Worm (Caenorhabditis elegans) whole organism, L4 larva: ENCODE results near the gene F33H12.7.

Source experiments
- F10B5.3 ChIP-seq: sonication (generic microtip); optimal IDR thresholded peaks from 2 replicates; lab custom pipeline; 2016; ENCODE audit warnings: mild to moderate bottlenecking, missing genetic modification characterization, missing compliant biosample characterization
- T26A8.4 ChIP-seq: fragments of 200-800 bp; sonication (Bioruptor generic); IDR thresholded peaks from 2 replicates; pipeline ENCODE4 v1.3.6; 2022; ENCODE audit warnings: missing genetic modification characterization, missing compliant biosample characterization
- ceh-20 ChIP-seq: fragments of 200-800 bp; sonication (Bioruptor generic); IDR thresholded peaks from 2 replicates; pipeline ENCODE4 v1.3.6; 2022; ENCODE audit warnings: missing genetic modification reagents, missing genetic modification characterization, missing compliant biosample characterization
- ceh-28 ChIP-seq: fragments of 150-350 bp; optimal IDR thresholded peaks from 2 replicates; lab custom pipeline; 2014; ENCODE audit warnings: missing biosample characterization, missing genetic modification reagents, missing genetic modification characterization
- ces-1 ChIP-seq: fragments of 150-350 bp; sonication (generic microtip); optimal IDR thresholded peaks from 4 replicates; lab custom pipeline; 2014; ENCODE audit warnings: missing biosample characterization, missing genetic modification reagents, missing genetic modification characterization
- cey-2 ChIP-seq: sonication (generic microtip); optimal IDR thresholded peaks from 3 replicates; lab custom pipeline; 2017; ENCODE audit warnings: missing genetic modification characterization, mild to moderate bottlenecking, missing compliant biosample characterization, antibody characterized with exemption, borderline replicate concordance; ENCODE audit not compliant: insufficient read depth
- ctbp-1 ChIP-seq: fragments of 200-800 bp; sonication (Bioruptor generic); IDR thresholded peaks from 2 replicates; pipeline ENCODE4 v1.3.6; 2022; ENCODE audit warnings: missing genetic modification reagents, missing genetic modification characterization, missing compliant biosample characterization
- daf-16 ChIP-seq, 3 experiments: sonication (generic microtip); optimal IDR thresholded peaks; 2 replicates each; lab custom pipeline; 2016 to 2017; ENCODE audit warnings: missing genetic modification characterization in 3 of 3, missing genetic modification reagents in 3 of 3, mild to moderate bottlenecking in 2 of 3, missing compliant biosample characterization in 2 of 3, missing biosample characterization in 1 of 3, moderate library complexity in 1 of 3
- daf-19 ChIP-seq: fragments of 200-800 bp; sonication (Bioruptor generic); conservative IDR thresholded peaks from 2 replicates; pipeline ENCODE4 v1.3.6; 2022; ENCODE audit warnings: missing genetic modification characterization, missing compliant biosample characterization
- daf-8 ChIP-seq: fragments of 200-800 bp; sonication (Bioruptor generic); IDR thresholded peaks from 2 replicates; pipeline ENCODE4 v1.3.6; 2022; ENCODE audit warnings: missing genetic modification characterization, missing compliant biosample characterization
- dpl-1 ChIP-seq: fragments of 150-350 bp; optimal IDR thresholded peaks from 2 replicates; lab custom pipeline; 2014; ENCODE audit warnings: missing biosample characterization, missing genetic modification reagents, missing genetic modification characterization
- dve-1 ChIP-seq: sonication (generic microtip); optimal IDR thresholded peaks from 2 replicates; lab custom pipeline; 2017; ENCODE audit warnings: antibody characterized with exemption, mild to moderate bottlenecking, missing genetic modification characterization, missing compliant biosample characterization; ENCODE audit not compliant: insufficient read depth
- egl-43 ChIP-seq: fragments of 200-800 bp; sonication (Bioruptor generic); IDR thresholded peaks from 2 replicates; pipeline ENCODE4 v1.3.6; 2022; ENCODE audit warnings: missing genetic modification reagents, missing genetic modification characterization, missing compliant biosample characterization
- fkh-10 ChIP-seq: fragments of 150-350 bp; optimal IDR thresholded peaks from 2 replicates; lab custom pipeline; 2014; ENCODE audit warnings: missing biosample characterization, missing genetic modification reagents, missing genetic modification characterization
- hmg-1.1 ChIP-seq: fragments of 200-800 bp; sonication (Bioruptor generic); IDR thresholded peaks from 2 replicates; pipeline ENCODE4 v1.3.6; 2022; ENCODE audit warnings: missing genetic modification reagents, missing genetic modification characterization, missing compliant biosample characterization
- jun-1 ChIP-seq: fragments of 150-350 bp; optimal IDR thresholded peaks from 2 replicates; lab custom pipeline; 2014; ENCODE audit warnings: missing biosample characterization, missing genetic modification reagents, missing genetic modification characterization
- lin-13 ChIP-seq: fragments of 150-350 bp; optimal IDR thresholded peaks from 2 replicates; lab custom pipeline; 2014; ENCODE audit warnings: missing biosample characterization, missing genetic modification reagents, missing genetic modification characterization
- lin-29 ChIP-seq: fragments of 200-800 bp; sonication (Bioruptor generic); IDR thresholded peaks from 2 replicates; pipeline ENCODE4 v1.3.6; 2022; ENCODE audit warnings: missing genetic modification reagents, missing genetic modification characterization, missing compliant biosample characterization
- lin-39 ChIP-seq: fragments of 150-350 bp; optimal IDR thresholded peaks from 2 replicates; lab custom pipeline; 2014; ENCODE audit warnings: missing biosample characterization, missing genetic modification reagents, missing genetic modification characterization
- lir-3 ChIP-seq: sonication (generic microtip); optimal IDR thresholded peaks from 2 replicates; lab custom pipeline; 2016; ENCODE audit warnings: mild to moderate bottlenecking, missing genetic modification characterization, missing compliant biosample characterization
- madf-9 ChIP-seq: fragments of 200-800 bp; sonication (Bioruptor generic); conservative IDR thresholded peaks from 2 replicates; pipeline ENCODE4 v1.3.6; 2022; ENCODE audit warnings: missing genetic modification reagents, missing genetic modification characterization, missing compliant biosample characterization
- mes-2 ChIP-seq: sonication (generic microtip); optimal IDR thresholded peaks from 2 replicates; lab custom pipeline; 2016; ENCODE audit warnings: missing genotype, mild to moderate bottlenecking, missing genetic modification characterization, missing compliant biosample characterization; ENCODE audit not compliant: poor library complexity, severe bottlenecking
- nhr-102 ChIP-seq: sonication (generic microtip); optimal IDR thresholded peaks from 2 replicates; lab custom pipeline; 2016; ENCODE audit warnings: mild to moderate bottlenecking, missing genetic modification characterization, moderate library complexity, missing compliant biosample characterization
- nhr-11 ChIP-seq: fragments of 150-350 bp; optimal IDR thresholded peaks from 2 replicates; lab custom pipeline; 2014; ENCODE audit warnings: missing biosample characterization, missing genetic modification characterization
- nhr-28 ChIP-seq: fragments of 150-350 bp; optimal IDR thresholded peaks from 2 replicates; lab custom pipeline; 2014; ENCODE audit warnings: missing biosample characterization, missing genetic modification characterization
- php-3 ChIP-seq: fragments of 200-800 bp; sonication (Bioruptor generic); IDR thresholded peaks from 2 replicates; pipeline ENCODE4 v1.3.6; 2022; ENCODE audit warnings: missing genetic modification reagents, missing genetic modification characterization, missing compliant biosample characterization
- pqm-1 ChIP-seq: sonication (generic microtip); optimal IDR thresholded peaks from 2 replicates; lab custom pipeline; 2017; ENCODE audit warnings: missing biosample characterization, missing genetic modification characterization
- set-16 ChIP-seq: fragments of 200-800 bp; sonication (Bioruptor generic); IDR thresholded peaks from 2 replicates; pipeline ENCODE4 v1.3.6; 2022; ENCODE audit warnings: missing genetic modification reagents, missing genetic modification characterization, missing compliant biosample characterization
- snpc-4 ChIP-seq: fragments of 150-350 bp; optimal IDR thresholded peaks from 2 replicates; lab custom pipeline; 2014; ENCODE audit warnings: missing biosample characterization, missing genetic modification characterization
- spr-1 ChIP-seq: sonication (generic microtip); optimal IDR thresholded peaks from 2 replicates; lab custom pipeline; 2016; ENCODE audit warnings: mild to moderate bottlenecking, missing genetic modification characterization, missing compliant biosample characterization
- spr-3 ChIP-seq: fragments of 200-800 bp; sonication (Bioruptor generic); optimal IDR thresholded peaks from 2 replicates; lab custom pipeline; 2018; ENCODE audit warnings: mild to moderate bottlenecking, missing genetic modification characterization, missing compliant biosample characterization
- tag-97 ChIP-seq: fragments of 200-800 bp; sonication (Bioruptor generic); IDR thresholded peaks from 2 replicates; pipeline ENCODE4 v1.3.6; 2022; ENCODE audit warnings: missing genetic modification characterization, missing compliant biosample characterization
- vab-7 ChIP-seq: fragments of 200-800 bp; sonication (Bioruptor generic); IDR thresholded peaks from 2 replicates; pipeline ENCODE4 v1.3.6; 2022; ENCODE audit warnings: missing genetic modification reagents, missing genetic modification characterization, missing compliant biosample characterization
- zag-1 ChIP-seq: fragments of 150-350 bp; optimal IDR thresholded peaks from 2 replicates; lab custom pipeline; 2014; ENCODE audit warnings: missing biosample characterization, missing genetic modification characterization
- zip-11 ChIP-seq: fragments of 200-800 bp; sonication (Bioruptor generic); IDR thresholded peaks from 2 replicates; pipeline ENCODE4 v1.3.6; 2022; ENCODE audit warnings: missing genetic modification characterization, missing compliant biosample characterization
- zip-2 ChIP-seq: fragments of 150-350 bp; optimal IDR thresholded peaks from 2 replicates; lab custom pipeline; 2014; ENCODE audit warnings: missing biosample characterization, missing genetic modification characterization
- ztf-7 ChIP-seq: fragments of 150-350 bp; optimal IDR thresholded peaks from 2 replicates; lab custom pipeline; 2014; ENCODE audit warnings: missing biosample characterization, missing genetic modification characterization

F33H12.7 gene

ce11 chrII:2564899-2565298 lies 21.8 kb downstream of the F33H12.7 start, which contains the start of gene usp-39 (continued):
- TF ChIP-seq ctbp-1 (GFP tag; lab: Robert Waterston, UW), result peak; percentile 48; the same call in 1 of the 2 replicates
- TF ChIP-seq F10B5.3 (tag; lab: Kevin White, UChicago), result no peak
- TF ChIP-seq dve-1 (tag; lab: Kevin White, UChicago), result peak; percentile 79
- no peak for TF ChIP-seq ztf-7 (tag; lab: Kevin White, UChicago)
- TF ChIP-seq lin-13 (GFP tag; lab: Kevin White, UChicago), result peak; percentile 73
- peak; percentile 73; the same call in 1 of the 2 replicates for TF ChIP-seq T26A8.4 (GFP tag; lab: Robert Waterston, UW)
- TF ChIP-seq daf-16 (GFP tag; optimal IDR thresholded peaks at IDR 0.05; lab: Kevin White, UChicago), result no peak
- peak; percentile 65 for TF ChIP-seq daf-16 (tag; optimal IDR thresholded peaks at IDR 0.05; lab: Kevin White, UChicago)
- TF ChIP-seq lin-29 (GFP tag; lab: Robert Waterston, UW), result peak; percentile 61; the same call in 1 of the 2 replicates
- no peak for TF ChIP-seq spr-1
- TF ChIP-seq ceh-28, result no peak
- TF ChIP-seq lir-3 (tag; lab: Kevin White, UChicago), result no peak
- TF ChIP-seq vab-7 (GFP tag; lab: Robert Waterston, UW), result peak; percentile 46; the same call in 1 of the 2 replicates
- no peak for TF ChIP-seq jun-1 (tag; lab: Kevin White, UChicago)
- peak; percentile 18 for TF ChIP-seq zip-2
- TF ChIP-seq ceh-20, result peak; percentile 36; the same call in 1 of the 2 replicates
- peak; percentile 5 for TF ChIP-seq nhr-28
- no peak for TF ChIP-seq daf-19 (GFP tag; lab: Robert Waterston, UW)
- TF ChIP-seq spr-3, result no peak
- no peak for TF ChIP-seq nhr-102
- peak; percentile 61 for TF ChIP-seq madf-9 (GFP tag; lab: Robert Waterston, UW)
- peak; percentile 62; the same call in 1 of the 2 replicates for TF ChIP-seq hmg-1.1 (GFP tag; lab: Robert Waterston, UW)

DNA sequence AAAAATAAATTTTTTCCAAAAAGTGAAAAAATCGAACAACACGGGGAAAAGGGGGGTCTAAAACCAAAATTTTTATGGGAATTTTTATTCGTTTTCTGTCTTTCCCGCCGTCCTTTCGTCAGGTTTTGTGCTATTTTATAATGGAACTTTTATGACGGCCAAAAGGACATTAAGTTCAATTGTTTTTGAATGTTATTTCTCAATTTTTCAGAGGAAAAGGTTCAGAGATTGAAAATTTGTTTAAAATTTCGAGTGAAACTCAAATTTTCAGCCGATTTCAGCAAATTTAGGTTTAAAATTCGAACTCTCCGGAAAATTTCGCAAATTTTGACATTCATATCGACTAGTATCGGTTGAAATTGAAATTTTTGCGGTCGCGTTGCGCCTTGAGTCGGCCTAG lies 22.7 kb downstream of the F33H12.7 start, which contains the start of gene nep-18:
nep-18 (minus strand) TSS at position 101 of the 400 bp plus-strand sequence.
- TF ChIP-seq spr-3 (no peak), zip-11 (GFP tag; lab: Robert Waterston, UW) (no peak), fkh-10 (GFP tag; lab: Kevin White, UChicago) (no peak), cey-2 (no peak), tag-97 (no peak), daf-8 (no peak), ztf-7 (tag; lab: Kevin White, UChicago) (no peak), ces-1 (GFP tag; lab: Kevin White, UChicago) (no peak), zip-2 (no peak), T26A8.4 (GFP tag; lab: Robert Waterston, UW) (no peak), snpc-4 (tag; lab: Kevin White, UChicago) (no peak), zag-1 (tag; lab: Kevin White, UChicago) (no peak), lin-13 (GFP tag; lab: Kevin White, UChicago) (no peak), mes-2 (tag; lab: Kevin White, UChicago) (no peak), ceh-20 (no peak), lin-39 (no peak), pqm-1 (no peak), nhr-11 (tag; lab: Kevin White, UChicago) (no peak), dpl-1 (GFP tag; lab: Kevin White, UChicago) (no peak)

- TF ChIP-seq php-3 (GFP tag; lab: Robert Waterston, UW) (0 out of 2 replicates have a peak, but pooled peaks have one; percentile 15), egl-43 (peak; percentile 38; the same call in 1 of the 2 replicates), set-16 (GFP tag; lab: Robert Waterston, UW) (peak; percentile 97), ctbp-1 (GFP tag; lab: Robert Waterston, UW) (0 out of 2 replicates have a peak, but pooled peaks have one; percentile 8)
These were observed 30.3 kb downstream of the F33H12.7 start for ce11 chrII:2556388-2556787.
